Fruit fly (Drosophila melanogaster) Kc167 (cell line): ENCODE measurements around the gene eIF4H2.

Experiments used
- Myc ChIP-seq: fragments of >200 bp; optimal IDR thresholded peaks from 2 replicates; lab custom pipeline; 2017; ENCODE audit warnings: missing external identifiers
- Sin3A ChIP-seq: fragments of >200 bp; optimal IDR thresholded peaks from 2 replicates; lab custom pipeline; 2018; ENCODE audit warnings: missing external identifiers
- h ChIP-seq: fragments of >200 bp; optimal IDR thresholded peaks from 3 replicates; lab custom pipeline; 2018; ENCODE audit warnings: missing external identifiers
- psq ChIP-seq: fragments of >200 bp; optimal IDR thresholded peaks from 2 replicates; lab custom pipeline; 2017; ENCODE audit warnings: missing external identifiers
- ttk ChIP-seq: sonication (Bioruptor generic); optimal IDR thresholded peaks from 2 replicates; lab custom pipeline; 2017; ENCODE audit warnings: missing external identifiers

- TF ChIP-seq h (lab: Kevin White, UChicago) = no peak
- TF ChIP-seq Sin3A (lab: Kevin White, UChicago) = no peak
- TF ChIP-seq Myc = no peak
- no peak for TF ChIP-seq psq (lab: Kevin White, UChicago)
- TF ChIP-seq ttk = no peak
Observed at dm6 chr3R:30770069-30770633, 44.3 kb downstream of the eIF4H2 start.
